Fruit fly (Drosophila melanogaster): Measurements from ENCODE around the gene dar1.

dar1 gene

dm6 chr3L:3640916-3641315 is 14.8 kb downstream of the dar1 start:
- TF ChIP-seq CG17801 (GFP tag; optimal IDR thresholded peaks at IDR 0.05; ENCODE audit: partially characterized antibody) = no peak

- TF ChIP-seq CG17801 (GFP tag; optimal IDR thresholded peaks at IDR 0.05; ENCODE audit: partially characterized antibody) = no peak
These were observed 18.3 kb downstream of the dar1 start for dm6 chr3L:3644337-3645027.

- no peak for TF ChIP-seq CG17801 (GFP tag; optimal IDR thresholded peaks at IDR 0.05; ENCODE audit: partially characterized antibody)
These were observed 19.6 kb downstream of the dar1 start for dm6 chr3L:3645628-3646360.

dm6 chr3L:3646361-3646759 is 20.2 kb downstream of the dar1 start:
- no peak for TF ChIP-seq CG17801 (GFP tag; optimal IDR thresholded peaks at IDR 0.05; ENCODE audit: partially characterized antibody)

- no peak for TF ChIP-seq CG17801 (GFP tag; optimal IDR thresholded peaks at IDR 0.05; ENCODE audit: partially characterized antibody)
These were observed 23.4 kb downstream of the dar1 start for dm6 chr3L:3649527-3649926.

- no peak for TF ChIP-seq CG17801 (GFP tag; optimal IDR thresholded peaks at IDR 0.05; ENCODE audit: partially characterized antibody)
These were observed 28.5 kb downstream of the dar1 start, which contains the start of gene CG10862 for dm6 chr3L:3654671-3655070. TSS of gene CG10862 (minus strand) at chr3L:3654771.

- no peak for TF ChIP-seq CG17801 (GFP tag; optimal IDR thresholded peaks at IDR 0.05; ENCODE audit: partially characterized antibody)
These were observed 30.7 kb downstream of the dar1 start for dm6 chr3L:3656867-3657266.

dm6 chr3L:3657897-3658296 is 31.7 kb downstream of the dar1 start:
- no peak for TF ChIP-seq CG17801 (GFP tag; optimal IDR thresholded peaks at IDR 0.05; ENCODE audit: partially characterized antibody)

dm6 chr3L:3658768-3659167 is 32.6 kb downstream of the dar1 start, which contains the start of gene CG43098:
TSS of gene CG43098 (plus strand) at chr3L:3659068.
- TF ChIP-seq CG17801 (GFP tag; optimal IDR thresholded peaks at IDR 0.05; ENCODE audit: partially characterized antibody) = no peak

dm6 chr3L:3665288-3666210 is 39.4 kb downstream of the dar1 start:
- no peak for TF ChIP-seq CG17801 (GFP tag; optimal IDR thresholded peaks at IDR 0.05; ENCODE audit: partially characterized antibody)

- TF ChIP-seq CG17801 (GFP tag; optimal IDR thresholded peaks at IDR 0.05; ENCODE audit: partially characterized antibody) = no peak
These were observed 41.4 kb downstream of the dar1 start for dm6 chr3L:3667594-3667993.

dm6 chr3L:3672490-3673107 is 46.4 kb downstream of the dar1 start:
- no peak for TF ChIP-seq CG17801 (GFP tag; optimal IDR thresholded peaks at IDR 0.05; ENCODE audit: partially characterized antibody)

- TF ChIP-seq CG17801 (GFP tag; optimal IDR thresholded peaks at IDR 0.05; ENCODE audit: partially characterized antibody) = no peak
These were observed 52.2 kb downstream of the dar1 start for dm6 chr3L:3678375-3678774.

dm6 chr3L:3684004-3684403 is 57.9 kb downstream of the dar1 start:
- TF ChIP-seq CG17801 (GFP tag; optimal IDR thresholded peaks at IDR 0.05; ENCODE audit: partially characterized antibody) = no peak

dm6 chr3L:3686274-3686673 is 60.1 kb downstream of the dar1 start:
- TF ChIP-seq CG17801 (GFP tag; optimal IDR thresholded peaks at IDR 0.05; ENCODE audit: partially characterized antibody) = no peak

Data from ovary, adult (tissue).